Fruit fly (Drosophila melanogaster) whole organism, embryonic: Measurements from ENCODE around the gene CG42272.

Experiments used
- Ada2b ChIP-seq: fragments of 200-800 bp; sonication (Bioruptor generic); IDR thresholded peaks from 2 replicates; pipeline ENCODE4 v1.3.6; 2022; ENCODE audit warnings: missing biosample characterization, missing genetic modification characterization
- Bdp1 ChIP-seq: fragments of 200-800 bp; sonication (Bioruptor generic); optimal IDR thresholded peaks from 3 replicates; lab custom pipeline; 2016; ENCODE audit warnings: missing biosample characterization, missing genetic modification characterization
- CG11085 ChIP-seq: fragments of 200-800 bp; sonication (Bioruptor generic); IDR thresholded peaks from 2 replicates; pipeline ENCODE4 v1.3.6; 2022; ENCODE audit warnings: missing biosample characterization, missing genetic modification characterization
- CG14441 ChIP-seq: fragments of 200-800 bp; sonication (Bioruptor generic); IDR thresholded peaks from 2 replicates; pipeline ENCODE4 v1.3.6; 2022; ENCODE audit warnings: missing biosample characterization, missing genetic modification characterization
- CG15269 ChIP-seq: fragments of 200-800 bp; sonication (Bioruptor generic); optimal IDR thresholded peaks from 2 replicates; lab custom pipeline; 2018; ENCODE audit warnings: missing biosample characterization, mild to moderate bottlenecking, missing genetic modification characterization, moderate library complexity
- CG1603 ChIP-seq: fragments of 200-800 bp; sonication (Bioruptor generic); optimal IDR thresholded peaks from 2 replicates; lab custom pipeline; 2019; ENCODE audit warnings: missing biosample characterization, mild to moderate bottlenecking, missing genetic modification characterization, moderate library complexity
- CG17359 ChIP-seq: fragments of 200-800 bp; sonication (Bioruptor generic); optimal IDR thresholded peaks from 3 replicates; lab custom pipeline; 2018; ENCODE audit warnings: missing biosample characterization, mild to moderate bottlenecking, missing genetic modification characterization, moderate library complexity
- CG18262 ChIP-seq: fragments of 200-800 bp; optimal IDR thresholded peaks from 3 replicates; lab custom pipeline; 2019; ENCODE audit warnings: missing biosample characterization, mild to moderate bottlenecking, missing genetic modification characterization, moderate library complexity
- CG30431 ChIP-seq: fragments of 200-800 bp; sonication (Bioruptor generic); optimal IDR thresholded peaks from 2 replicates; lab custom pipeline; 2017; ENCODE audit warnings: missing biosample characterization, missing genetic modification characterization
- CG32532 ChIP-seq: fragments of 200-800 bp; sonication (Bioruptor generic); IDR thresholded peaks from 2 replicates; pipeline ENCODE4 v1.3.6; 2022; ENCODE audit warnings: missing biosample characterization, missing genetic modification characterization
- CG5245 ChIP-seq: fragments of 200-800 bp; sonication (Bioruptor generic); optimal IDR thresholded peaks from 3 replicates; lab custom pipeline; 2016; ENCODE audit warnings: missing biosample characterization, missing genetic modification characterization
- CG6689 ChIP-seq: fragments of 200-800 bp; sonication (Bioruptor generic); IDR thresholded peaks from 2 replicates; pipeline ENCODE4 v1.3.6; 2022; ENCODE audit warnings: missing biosample characterization, missing genetic modification characterization
- CG6765 ChIP-seq: fragments of 200-800 bp; sonication (Bioruptor generic); optimal IDR thresholded peaks from 3 replicates; lab custom pipeline; 2017; ENCODE audit warnings: missing biosample characterization, mild to moderate bottlenecking, missing genetic modification characterization
- CG7372 ChIP-seq: fragments of 200-800 bp; sonication (Bioruptor generic); IDR thresholded peaks from 2 replicates; pipeline ENCODE4 v1.3.6; 2022; ENCODE audit warnings: missing biosample characterization, missing genetic modification characterization
- CG8388 ChIP-seq: fragments of 200-800 bp; sonication (Bioruptor generic); optimal IDR thresholded peaks from 2 replicates; lab custom pipeline; 2019; ENCODE audit warnings: missing biosample characterization, mild to moderate bottlenecking, missing genetic modification characterization, moderate library complexity
- CG9817 ChIP-seq: fragments of 200-800 bp; sonication (Bioruptor generic); optimal IDR thresholded peaks from 2 replicates; lab custom pipeline; 2018; ENCODE audit warnings: missing biosample characterization, mild to moderate bottlenecking, missing genetic modification characterization, moderate library complexity
- Chrac-16 ChIP-seq: fragments of 200-800 bp; sonication (Bioruptor generic); optimal IDR thresholded peaks from 3 replicates; lab custom pipeline; 2016; ENCODE audit warnings: missing biosample characterization, missing genetic modification characterization
- CoRest ChIP-seq: fragments of 200-800 bp; sonication (Bioruptor generic); optimal IDR thresholded peaks from 3 replicates; lab custom pipeline; 2018; ENCODE audit warnings: missing biosample characterization, mild to moderate bottlenecking, missing genetic modification characterization, moderate library complexity
- Dip3 ChIP-seq: fragments of 200-800 bp; sonication (Bioruptor generic); optimal IDR thresholded peaks from 3 replicates; lab custom pipeline; 2016; ENCODE audit warnings: missing biosample characterization, missing genetic modification characterization
- H2.0 ChIP-seq: fragments of 200-800 bp; sonication (Bioruptor generic); IDR thresholded peaks from 2 replicates; pipeline ENCODE4 v1.3.6; 2022; ENCODE audit warnings: missing biosample characterization, missing genetic modification characterization
- HLH54F ChIP-seq: fragments of 200-800 bp; sonication (Bioruptor generic); optimal IDR thresholded peaks from 3 replicates; lab custom pipeline; 2016; ENCODE audit warnings: missing biosample characterization, missing genetic modification characterization
- Hsf ChIP-seq: fragments of 200-800 bp; sonication (Bioruptor generic); optimal IDR thresholded peaks from 3 replicates; lab custom pipeline; 2016; ENCODE audit warnings: missing biosample characterization, missing genetic modification characterization
- Max ChIP-seq: fragments of 200-800 bp; sonication (Bioruptor generic); optimal IDR thresholded peaks from 2 replicates; lab custom pipeline; 2016; ENCODE audit warnings: missing biosample characterization, mild to moderate bottlenecking, missing genetic modification characterization
- Pdp1 ChIP-seq, 2 experiments: fragments of 200-800 bp; sonication (Bioruptor generic); optimal IDR thresholded peaks; 3 replicates each; lab custom pipeline; 2016; ENCODE audit warnings: missing biosample characterization in 2 of 2, missing genetic modification characterization in 2 of 2, mild to moderate bottlenecking in 1 of 2, moderate library complexity in 1 of 2
- Sox102F ChIP-seq: fragments of 200-800 bp; sonication (Bioruptor generic); optimal IDR thresholded peaks from 2 replicates; lab custom pipeline; 2018; ENCODE audit warnings: missing biosample characterization, mild to moderate bottlenecking, missing genetic modification characterization, moderate library complexity
- Stat92E ChIP-seq, 3 experiments: fragments of >200 bp in 2 of 3; fragments of 200-800 bp in 1 of 3; sonication (Bioruptor generic) in 1 of 3; optimal IDR thresholded peaks; 2 replicates each; lab custom pipeline; 2017 to 2019; ENCODE audit warnings: missing biosample characterization in 3 of 3, missing genetic modification characterization in 3 of 3, mild to moderate bottlenecking in 1 of 3, moderate library complexity in 1 of 3
- al ChIP-seq: fragments of 200-800 bp; sonication (Bioruptor generic); IDR thresholded peaks from 2 replicates; pipeline ENCODE4 v1.3.6; 2022; ENCODE audit warnings: missing biosample characterization, missing genetic modification characterization
- bowl ChIP-seq: fragments of 200-800 bp; sonication (Bioruptor generic); IDR thresholded peaks from 2 replicates; pipeline ENCODE4 v1.3.6; 2022; ENCODE audit warnings: missing biosample characterization, missing genetic modification characterization
- bsh ChIP-seq, 2 experiments: fragments of 200-800 bp; sonication (Bioruptor generic); optimal IDR thresholded peaks; 2 replicates each; lab custom pipeline; 2017 to 2018; ENCODE audit warnings: mild to moderate bottlenecking in 2 of 2, missing biosample characterization in 2 of 2, missing genetic modification characterization in 2 of 2, moderate library complexity in 1 of 2
- cato ChIP-seq: fragments of 200-800 bp; sonication (Bioruptor generic); optimal IDR thresholded peaks from 2 replicates; lab custom pipeline; 2016; ENCODE audit warnings: missing biosample characterization, missing genetic modification characterization, borderline replicate concordance
- caup ChIP-seq: fragments of 200-800 bp; sonication (Bioruptor generic); optimal IDR thresholded peaks from 3 replicates; lab custom pipeline; 2017; ENCODE audit warnings: missing biosample characterization, mild to moderate bottlenecking, missing genetic modification characterization, moderate library complexity; ENCODE audit not compliant: severe bottlenecking
- chif ChIP-seq, 2 experiments: fragments of 200-800 bp; sonication (Bioruptor generic); optimal IDR thresholded peaks; 3 replicates each; lab custom pipeline; 2016; ENCODE audit warnings: missing biosample characterization in 2 of 2, missing genetic modification characterization in 2 of 2
- dpn ChIP-seq, 2 experiments: fragments of 200-800 bp; sonication (Bioruptor generic); optimal IDR thresholded peaks; 3 replicates each; lab custom pipeline; 2016; ENCODE audit warnings: missing biosample characterization in 2 of 2, missing genetic modification characterization in 2 of 2
- fd96Cb ChIP-seq: fragments of 200-800 bp; sonication (Bioruptor generic); optimal IDR thresholded peaks from 2 replicates; lab custom pipeline; 2018; ENCODE audit warnings: missing biosample characterization, mild to moderate bottlenecking, missing genetic modification characterization, moderate library complexity
- gcm ChIP-seq: fragments of 200-800 bp; sonication (Bioruptor generic); optimal IDR thresholded peaks from 2 replicates; lab custom pipeline; 2019; ENCODE audit warnings: missing biosample characterization, mild to moderate bottlenecking, missing genetic modification characterization, moderate library complexity
- grau ChIP-seq: fragments of 200-800 bp; optimal IDR thresholded peaks from 3 replicates; lab custom pipeline; 2019; ENCODE audit warnings: missing biosample characterization, mild to moderate bottlenecking, missing genetic modification characterization, moderate library complexity
- hkb ChIP-seq, 2 experiments: fragments of 200-800 bp in 1 of 2; fragments of >200 bp in 1 of 2; sonication (Bioruptor generic) in 1 of 2; IDR thresholded peaks in 1 of 2; optimal IDR thresholded peaks in 1 of 2; 2 replicates each; pipeline versions ENCODE4 v1.3.6 to Lab custom; 2017 to 2022; ENCODE audit warnings: missing biosample characterization in 1 of 2, missing genetic modification characterization in 1 of 2
- pan ChIP-seq, 4 experiments: fragments of >200 bp in 3 of 4; fragments of 200-800 bp in 1 of 4; sonication (Bioruptor generic) in 1 of 4; optimal IDR thresholded peaks in 3 of 4; IDR thresholded peaks in 1 of 4; 2 replicates each; pipeline versions ENCODE4 v1.3.6 to Lab custom; 2017 to 2022; ENCODE audit warnings: missing biosample characterization in 2 of 4, missing genetic modification characterization in 2 of 4, mixed read lengths in 1 of 4
- pros ChIP-seq: fragments of 200-800 bp; sonication (Bioruptor generic); optimal IDR thresholded peaks from 3 replicates; lab custom pipeline; 2019; ENCODE audit warnings: missing biosample characterization, mild to moderate bottlenecking, missing genetic modification characterization, moderate library complexity
- ranshi ChIP-seq: fragments of 200-800 bp; sonication (Bioruptor generic); IDR thresholded peaks from 2 replicates; pipeline ENCODE4 v1.3.6; 2022; ENCODE audit warnings: missing biosample characterization, missing genetic modification characterization
- row ChIP-seq: fragments of 200-800 bp; sonication (Bioruptor generic); IDR thresholded peaks from 3 replicates; pipeline ENCODE4 v1.3.6; 2022; ENCODE audit warnings: missing biosample characterization, missing genetic modification characterization
- slou ChIP-seq: fragments of 200-800 bp; sonication (Bioruptor generic); optimal IDR thresholded peaks from 3 replicates; lab custom pipeline; 2016; ENCODE audit warnings: missing biosample characterization, missing genetic modification characterization
- ssp ChIP-seq: fragments of 200-800 bp; sonication (Bioruptor generic); IDR thresholded peaks from 2 replicates; pipeline ENCODE4 v1.3.6; 2022; ENCODE audit warnings: missing biosample characterization, missing genetic modification characterization
- stc ChIP-seq: fragments of 200-800 bp; sonication (Bioruptor generic); IDR thresholded peaks from 2 replicates; pipeline ENCODE4 v1.3.6; 2022; ENCODE audit warnings: missing biosample characterization, missing genetic modification characterization
- tgo ChIP-seq: fragments of 200-800 bp; sonication (Bioruptor generic); IDR thresholded peaks from 3 replicates; pipeline ENCODE4 v1.3.6; 2022; ENCODE audit warnings: missing biosample characterization, missing genetic modification characterization
- tio ChIP-seq: fragments of 200-800 bp; sonication (Bioruptor generic); optimal IDR thresholded peaks from 2 replicates; lab custom pipeline; 2017; ENCODE audit warnings: missing biosample characterization, missing genetic modification characterization, inconsistent platforms
- tup ChIP-seq: fragments of 200-800 bp; sonication (Bioruptor generic); optimal IDR thresholded peaks from 2 replicates; lab custom pipeline; 2016; ENCODE audit warnings: missing biosample characterization, mild to moderate bottlenecking, missing genetic modification characterization, moderate library complexity
- zfh2 ChIP-seq: fragments of 200-800 bp; sonication (Bioruptor generic); optimal IDR thresholded peaks from 2 replicates; lab custom pipeline; 2016; ENCODE audit warnings: missing biosample characterization, missing genetic modification characterization

Gene CG42272

dm6 chr3L:5819310-5819709, 16.5 kb downstream of the CG42272 start (continued):
- TF ChIP-seq caup: peak; percentile 11
- no peak for TF ChIP-seq pan (optimal IDR thresholded peaks at IDR 0.05; lab: Kevin White, UChicago)
- peak in 1 of 2 experiments; percentile 44 for TF ChIP-seq pan (GFP tag; optimal IDR thresholded peaks at IDR 0.05 in 1 of 2, IDR thresholded peaks at IDR 0.05 in 1 of 2)
- TF ChIP-seq stc: peak; percentile 33; the same call in 1 of the 2 replicates
- TF ChIP-seq grau (tag; lab: Kevin White, UChicago): peak; percentile 56
- TF ChIP-seq chif (GFP tag; optimal IDR thresholded peaks at IDR 0.05; lab: Kevin White, UChicago): peak in 1 of 2 experiments; percentile 25
- TF ChIP-seq CG1603 (tag; lab: Kevin White, UChicago): peak; percentile 24
- peak; percentile 20 for TF ChIP-seq CG17359 (tag; lab: Kevin White, UChicago)
- no peak for TF ChIP-seq tup (GFP tag; lab: Kevin White, UChicago)
- peak; percentile 44 for TF ChIP-seq zfh2 (GFP tag; lab: Kevin White, UChicago)
- no peak for TF ChIP-seq ssp (GFP tag; lab: Robert Waterston, UW)
- TF ChIP-seq slou (GFP tag; lab: Kevin White, UChicago): no peak
- TF ChIP-seq CG15269 (tag; lab: Kevin White, UChicago): peak; percentile 61
- TF ChIP-seq CG5245 (GFP tag; lab: Kevin White, UChicago): no peak
- TF ChIP-seq fd96Cb (tag; lab: Kevin White, UChicago): peak; percentile 2
- TF ChIP-seq CG7372: peak; percentile 37; the same call in 1 of the 2 replicates
- TF ChIP-seq Dip3: peak; percentile 42
- TF ChIP-seq tgo (GFP tag; lab: Robert Waterston, UW): peak; percentile 45; the same call in 2 of the 3 replicates
- peak in 1 of 2 experiments; percentile 43 for TF ChIP-seq bsh (GFP tag; optimal IDR thresholded peaks at IDR 0.05; lab: Kevin White, UChicago)
- TF ChIP-seq CG8388 (GFP tag; lab: Kevin White, UChicago): peak; percentile 1
- TF ChIP-seq Max (GFP tag; lab: Kevin White, UChicago): no peak
- peak; percentile 51 for TF ChIP-seq Ada2b (GFP tag; lab: Robert Waterston, UW)
- TF ChIP-seq gcm (GFP tag; lab: Kevin White, UChicago): peak; percentile 8
- no peak for TF ChIP-seq pros (GFP tag; lab: Kevin White, UChicago)
- TF ChIP-seq CG32532: peak; percentile 62; the same call in 1 of the 2 replicates
- TF ChIP-seq CG30431 (GFP tag; lab: Kevin White, UChicago): peak; percentile 4
- TF ChIP-seq HLH54F (GFP tag; lab: Kevin White, UChicago): peak; percentile 15
- TF ChIP-seq H2.0 (GFP tag; lab: Robert Waterston, UW): peak; percentile 4; the same call in 1 of the 2 replicates
- peak; percentile 30 for TF ChIP-seq CG9817 (tag; lab: Kevin White, UChicago)
- peak; percentile 2 for TF ChIP-seq cato (GFP tag; lab: Kevin White, UChicago)
- TF ChIP-seq CG6765 (GFP tag; lab: Kevin White, UChicago): no peak
- TF ChIP-seq CG11085 (GFP tag; lab: Robert Waterston, UW): 0 out of 2 replicates have a peak, but pooled peaks have one; percentile 27
- peak; percentile 16 for TF ChIP-seq CG18262 (tag; lab: Kevin White, UChicago)
- TF ChIP-seq al (GFP tag; lab: Robert Waterston, UW): peak; percentile 47
- TF ChIP-seq Stat92E (GFP tag; optimal IDR thresholded peaks at IDR 0.05; lab: Kevin White, UChicago): no peak
- peak; percentile 59 for TF ChIP-seq Sox102F (GFP tag; lab: Kevin White, UChicago)
- TF ChIP-seq ranshi: peak; percentile 14; the same call in 1 of the 2 replicates
- peak; percentile 9 to 41 for TF ChIP-seq Pdp1 (GFP tag; optimal IDR thresholded peaks at IDR 0.05; lab: Kevin White, UChicago)
- peak; percentile 44 for TF ChIP-seq CoRest (tag; lab: Kevin White, UChicago)
- TF ChIP-seq dpn (GFP tag; optimal IDR thresholded peaks at IDR 0.05; lab: Kevin White, UChicago): peak; percentile 38 to 39
- TF ChIP-seq Bdp1 (GFP tag; lab: Kevin White, UChicago): no peak
- peak; percentile 40 for TF ChIP-seq CG6689
- TF ChIP-seq hkb (optimal IDR thresholded peaks at IDR 0.05; lab: Kevin White, UChicago): no peak
- TF ChIP-seq hkb (GFP tag; IDR thresholded peaks at IDR 0.05; lab: Robert Waterston, UW): peak; percentile 26; the same call in 1 of the 2 replicates
- TF ChIP-seq Hsf (GFP tag; lab: Kevin White, UChicago): peak; percentile 46
- TF ChIP-seq Chrac-16 (GFP tag; lab: Kevin White, UChicago): peak; percentile 3
- TF ChIP-seq tio: peak; percentile 33
- peak; percentile 59 for TF ChIP-seq CG14441
- no peak for TF ChIP-seq bowl (GFP tag; lab: Robert Waterston, UW)
- TF ChIP-seq row (GFP tag; lab: Robert Waterston, UW): peak; percentile 55; the same call in 2 of the 3 replicates
